Worm (Caenorhabditis elegans) whole organism, L4 larva: ENCODE results near the gene nyn-3.
A peak's percentile ranks its signal among the peaks of the same experiment; 100 is the strongest.

ENCODE experiments used
- F10B5.3 ChIP-seq: sonication (generic microtip); optimal IDR thresholded peaks from 2 replicates; lab custom pipeline; 2016; ENCODE audit warnings: mild to moderate bottlenecking, missing genetic modification characterization, missing compliant biosample characterization
- F26F4.8 ChIP-seq: fragments of 200-800 bp; sonication (Bioruptor generic); conservative IDR thresholded peaks from 2 replicates; pipeline ENCODE4 v1.3.6; 2022; ENCODE audit warnings: missing genetic modification characterization, missing compliant biosample characterization
- F37D6.2 ChIP-seq: sonication (generic microtip); optimal IDR thresholded peaks from 2 replicates; lab custom pipeline; 2016; ENCODE audit warnings: mild to moderate bottlenecking, missing genetic modification characterization, missing compliant biosample characterization
- F44E2.7 ChIP-seq: fragments of 200-800 bp; sonication (Bioruptor generic); IDR thresholded peaks from 2 replicates; pipeline ENCODE4 v2.1.2; 2022; ENCODE audit warnings: missing genetic modification characterization, missing compliant biosample characterization
- F49E8.2 ChIP-seq: sonication (generic microtip); optimal IDR thresholded peaks from 2 replicates; lab custom pipeline; 2016; ENCODE audit warnings: missing compliant biosample characterization, mild to moderate bottlenecking, missing genetic modification characterization, borderline replicate concordance
- R02D3.7 ChIP-seq: fragments of 150-350 bp; sonication (generic microtip); optimal IDR thresholded peaks from 3 replicates; lab custom pipeline; 2014; ENCODE audit warnings: missing biosample characterization, missing genetic modification characterization
- T20F7.1 ChIP-seq: fragments of 200-800 bp; sonication (Bioruptor generic); optimal IDR thresholded peaks from 2 replicates; lab custom pipeline; 2018; ENCODE audit warnings: mild to moderate bottlenecking, missing genetic modification characterization, missing compliant biosample characterization
- Y5F2A.4 ChIP-seq: fragments of 200-800 bp; sonication (Bioruptor generic); optimal IDR thresholded peaks from 2 replicates; lab custom pipeline; 2018; ENCODE audit warnings: mild to moderate bottlenecking, missing genetic modification characterization, missing compliant biosample characterization
- Y75B8A.6 ChIP-seq: fragments of 200-800 bp; sonication (Bioruptor generic); IDR thresholded peaks from 2 replicates; pipeline ENCODE4 v1.3.6; 2022; ENCODE audit warnings: missing genetic modification reagents, missing genetic modification characterization, missing compliant biosample characterization
- aha-1 ChIP-seq: fragments of 150-350 bp; peaks from one replicate; lab custom pipeline; 2014; ENCODE audit warnings: missing biosample characterization, missing genetic modification characterization
- arid-1 ChIP-seq: fragments of 200-800 bp; sonication (Bioruptor generic); conservative IDR thresholded peaks from 2 replicates; pipeline ENCODE4 v1.3.6; 2022; ENCODE audit warnings: missing genetic modification reagents, missing genetic modification characterization, missing compliant biosample characterization
- attf-4 ChIP-seq: sonication (generic microtip); optimal IDR thresholded peaks from 3 replicates; lab custom pipeline; 2017; ENCODE audit warnings: missing biosample characterization, missing genetic modification characterization
- ceh-28 ChIP-seq: fragments of 150-350 bp; optimal IDR thresholded peaks from 2 replicates; lab custom pipeline; 2014; ENCODE audit warnings: missing biosample characterization, missing genetic modification reagents, missing genetic modification characterization
- ceh-44 ChIP-seq: fragments of 200-800 bp; sonication (Bioruptor generic); IDR thresholded peaks from 2 replicates; pipeline ENCODE4 v1.3.6; 2022; ENCODE audit warnings: missing genetic modification reagents, missing genetic modification characterization, missing compliant biosample characterization
- ctbp-1 ChIP-seq: fragments of 200-800 bp; sonication (Bioruptor generic); IDR thresholded peaks from 2 replicates; pipeline ENCODE4 v1.3.6; 2022; ENCODE audit warnings: missing genetic modification reagents, missing genetic modification characterization, missing compliant biosample characterization
- daf-19 ChIP-seq: fragments of 200-800 bp; sonication (Bioruptor generic); conservative IDR thresholded peaks from 2 replicates; pipeline ENCODE4 v1.3.6; 2022; ENCODE audit warnings: missing genetic modification characterization, missing compliant biosample characterization
- dmd-8 ChIP-seq: fragments of 200-800 bp; sonication (Bioruptor generic); IDR thresholded peaks from 2 replicates; pipeline ENCODE4 v1.3.6; 2022; ENCODE audit warnings: missing genetic modification characterization, missing compliant biosample characterization
- dmd-9 ChIP-seq: fragments of 200-800 bp; sonication (Bioruptor generic); IDR thresholded peaks from 2 replicates; pipeline ENCODE4 v1.3.6; 2022; ENCODE audit warnings: missing genetic modification reagents, missing genetic modification characterization, missing compliant biosample characterization
- duxl-1 ChIP-seq: sonication (generic microtip); optimal IDR thresholded peaks from 2 replicates; lab custom pipeline; 2016; ENCODE audit warnings: mild to moderate bottlenecking, missing genetic modification characterization, moderate library complexity, missing compliant biosample characterization; ENCODE audit not compliant: poor library complexity
- fkh-10 ChIP-seq: fragments of 150-350 bp; optimal IDR thresholded peaks from 2 replicates; lab custom pipeline; 2014; ENCODE audit warnings: missing biosample characterization, missing genetic modification reagents, missing genetic modification characterization
- hif-1 ChIP-seq, 2 experiments: sonication (generic microtip); optimal IDR thresholded peaks; 2 replicates each; lab custom pipeline; 2016 to 2017; ENCODE audit warnings: missing compliant biosample characterization in 2 of 2, missing genetic modification characterization in 2 of 2, missing genetic modification reagents in 2 of 2, missing genotype in 2 of 2, mild to moderate bottlenecking in 1 of 2
- hmg-1.1 ChIP-seq: fragments of 200-800 bp; sonication (Bioruptor generic); IDR thresholded peaks from 2 replicates; pipeline ENCODE4 v1.3.6; 2022; ENCODE audit warnings: missing genetic modification reagents, missing genetic modification characterization, missing compliant biosample characterization
- jun-1 ChIP-seq: fragments of 150-350 bp; optimal IDR thresholded peaks from 2 replicates; lab custom pipeline; 2014; ENCODE audit warnings: missing biosample characterization, missing genetic modification reagents, missing genetic modification characterization
- lin-29 ChIP-seq: fragments of 200-800 bp; sonication (Bioruptor generic); IDR thresholded peaks from 2 replicates; pipeline ENCODE4 v1.3.6; 2022; ENCODE audit warnings: missing genetic modification reagents, missing genetic modification characterization, missing compliant biosample characterization
- lin-38 ChIP-seq: fragments of 200-800 bp; sonication (Bioruptor generic); IDR thresholded peaks from 2 replicates; pipeline ENCODE4 v1.3.6; 2022; ENCODE audit warnings: missing genetic modification reagents, missing genetic modification characterization, missing compliant biosample characterization
- lin-39 ChIP-seq: fragments of 150-350 bp; optimal IDR thresholded peaks from 2 replicates; lab custom pipeline; 2014; ENCODE audit warnings: missing biosample characterization, missing genetic modification reagents, missing genetic modification characterization
- lir-3 ChIP-seq: sonication (generic microtip); optimal IDR thresholded peaks from 2 replicates; lab custom pipeline; 2016; ENCODE audit warnings: mild to moderate bottlenecking, missing genetic modification characterization, missing compliant biosample characterization
- madf-9 ChIP-seq: fragments of 200-800 bp; sonication (Bioruptor generic); conservative IDR thresholded peaks from 2 replicates; pipeline ENCODE4 v1.3.6; 2022; ENCODE audit warnings: missing genetic modification reagents, missing genetic modification characterization, missing compliant biosample characterization
- mdl-1 ChIP-seq, 2 experiments: fragments of 150-350 bp in 1 of 2; sonication (generic microtip) in 1 of 2; optimal IDR thresholded peaks; 2 replicates each; lab custom pipeline; 2014 to 2017; ENCODE audit warnings: missing biosample characterization in 2 of 2, missing genetic modification characterization in 2 of 2
- mxl-2 ChIP-seq: fragments of 200-800 bp; sonication (Bioruptor generic); conservative IDR thresholded peaks from 2 replicates; pipeline ENCODE4 v1.3.6; 2022; ENCODE audit warnings: missing genetic modification reagents, missing genetic modification characterization, missing compliant biosample characterization
- mxl-3 ChIP-seq: fragments of 200-800 bp; sonication (Bioruptor generic); optimal IDR thresholded peaks from 2 replicates; lab custom pipeline; 2018; ENCODE audit warnings: mild to moderate bottlenecking, missing genetic modification characterization, missing compliant biosample characterization
- nhr-10 ChIP-seq: fragments of 150-350 bp; optimal IDR thresholded peaks from 2 replicates; lab custom pipeline; 2014; ENCODE audit warnings: missing biosample characterization, missing genetic modification characterization
- nhr-102 ChIP-seq: sonication (generic microtip); optimal IDR thresholded peaks from 2 replicates; lab custom pipeline; 2016; ENCODE audit warnings: mild to moderate bottlenecking, missing genetic modification characterization, moderate library complexity, missing compliant biosample characterization
- nhr-237 ChIP-seq: sonication (generic microtip); optimal IDR thresholded peaks from 2 replicates; lab custom pipeline; 2017; ENCODE audit warnings: missing biosample characterization, missing genetic modification characterization
- nhr-28 ChIP-seq: fragments of 150-350 bp; optimal IDR thresholded peaks from 2 replicates; lab custom pipeline; 2014; ENCODE audit warnings: missing biosample characterization, missing genetic modification characterization
- nhr-42 ChIP-seq: fragments of 200-800 bp; sonication (Bioruptor generic); IDR thresholded peaks from 2 replicates; pipeline ENCODE4 v1.3.6; 2022; ENCODE audit warnings: missing genetic modification characterization, missing compliant biosample characterization
- nhr-76 ChIP-seq: fragments of 150-350 bp; optimal IDR thresholded peaks from 2 replicates; lab custom pipeline; 2014; ENCODE audit warnings: missing biosample characterization, missing genetic modification characterization
- pha-4 ChIP-seq, 2 experiments: fragments of 150-350 bp in 1 of 2; fragments of 200-800 bp in 1 of 2; sonication (Bioruptor generic) in 1 of 2; IDR thresholded peaks in 1 of 2; optimal IDR thresholded peaks in 1 of 2; 2 replicates each; pipeline versions ENCODE4 v1.3.6 to Lab custom; 2014 to 2022; ENCODE audit warnings: missing genetic modification characterization in 2 of 2, missing genetic modification reagents in 2 of 2, missing biosample characterization in 1 of 2, missing compliant biosample characterization in 1 of 2
- rbr-2 ChIP-seq: sonication (generic microtip); optimal IDR thresholded peaks from 2 replicates; lab custom pipeline; 2016; ENCODE audit warnings: missing genotype, missing genetic modification characterization, missing compliant biosample characterization
- sdz-12 ChIP-seq: fragments of 200-800 bp; sonication (Bioruptor generic); optimal IDR thresholded peaks from 2 replicates; lab custom pipeline; 2018; ENCODE audit warnings: mild to moderate bottlenecking, missing genetic modification characterization, missing compliant biosample characterization
- snpc-1.2 ChIP-seq: fragments of 200-800 bp; sonication (Bioruptor generic); IDR thresholded peaks from 2 replicates; pipeline ENCODE4 v1.3.6; 2022; ENCODE audit warnings: missing genetic modification reagents, missing genetic modification characterization, missing compliant biosample characterization
- snpc-4 ChIP-seq: fragments of 150-350 bp; optimal IDR thresholded peaks from 2 replicates; lab custom pipeline; 2014; ENCODE audit warnings: missing biosample characterization, missing genetic modification characterization
- spr-1 ChIP-seq: sonication (generic microtip); optimal IDR thresholded peaks from 2 replicates; lab custom pipeline; 2016; ENCODE audit warnings: mild to moderate bottlenecking, missing genetic modification characterization, missing compliant biosample characterization
- tra-1 ChIP-seq: fragments of 200-800 bp; sonication (Bioruptor generic); IDR thresholded peaks from 2 replicates; pipeline ENCODE4 v1.3.6; 2022; ENCODE audit warnings: missing genetic modification reagents, missing genetic modification characterization, missing compliant biosample characterization
- unc-62 ChIP-seq, 3 experiments: fragments of 150-350 bp in 1 of 3; sonication (generic microtip); optimal IDR thresholded peaks in 2 of 3; peaks in 1 of 3; 1 replicate in 1 of 3; 2 replicates in 2 of 3; lab custom pipeline; 2014 to 2017; ENCODE audit warnings: missing biosample characterization in 3 of 3, missing genetic modification characterization in 3 of 3, missing genetic modification reagents in 3 of 3, missing genotype in 1 of 3
- zag-1 ChIP-seq: fragments of 150-350 bp; optimal IDR thresholded peaks from 2 replicates; lab custom pipeline; 2014; ENCODE audit warnings: missing biosample characterization, missing genetic modification characterization
- zfp-2 ChIP-seq: sonication (generic microtip); optimal IDR thresholded peaks from 2 replicates; lab custom pipeline; 2016; ENCODE audit warnings: mild to moderate bottlenecking, missing genetic modification characterization, missing compliant biosample characterization
- zfp-3 ChIP-seq: fragments of 200-800 bp; sonication (Bioruptor generic); conservative IDR thresholded peaks from 2 replicates; pipeline ENCODE4 v1.3.6; 2022; ENCODE audit warnings: missing genetic modification reagents, missing genetic modification characterization, missing compliant biosample characterization
- ztf-7 ChIP-seq: fragments of 150-350 bp; optimal IDR thresholded peaks from 2 replicates; lab custom pipeline; 2014; ENCODE audit warnings: missing biosample characterization, missing genetic modification characterization

Gene nyn-3

DNA sequence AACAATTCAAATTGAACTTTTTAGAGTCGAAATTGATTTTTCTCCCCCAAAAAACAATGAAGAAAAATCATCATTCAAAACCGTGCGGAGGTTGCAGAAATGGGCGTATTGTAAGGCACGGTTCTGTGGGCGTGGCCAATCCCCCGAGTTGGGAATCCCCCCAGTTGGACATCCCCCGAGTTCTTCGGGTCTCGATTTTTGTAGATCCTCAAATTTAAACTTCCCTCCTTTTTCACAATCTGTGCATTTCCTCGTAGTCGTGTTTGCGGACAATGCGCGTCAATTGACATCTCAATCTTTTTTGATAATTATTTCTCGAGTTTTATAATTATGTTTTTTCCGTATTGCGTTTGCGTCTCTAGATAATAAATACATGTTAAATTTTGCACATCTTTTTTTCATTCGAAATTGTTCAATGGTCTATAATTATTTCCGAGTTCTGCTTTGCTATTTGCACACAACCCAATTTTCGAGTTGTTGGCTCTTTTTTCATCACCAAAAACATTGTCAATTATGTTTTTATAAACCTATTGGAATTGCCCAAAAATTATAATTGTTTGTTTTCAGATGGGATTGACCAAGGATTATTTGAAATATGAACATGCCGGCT lies 22.5 kb downstream of the nyn-3 start, which contains the start of gene F13H8.2 (continued):
- TF ChIP-seq attf-4 (tag; lab: Kevin White, UChicago) = no peak
- no peak; the same call in 1 of the 2 replicates for TF ChIP-seq madf-9 (GFP tag; lab: Robert Waterston, UW)
- TF ChIP-seq ctbp-1 (GFP tag; lab: Robert Waterston, UW) = peak; percentile 91
- TF ChIP-seq snpc-4 (tag; lab: Kevin White, UChicago) = no peak
- peak; percentile 78 for TF ChIP-seq rbr-2 (tag; lab: Kevin White, UChicago)
- no peak for TF ChIP-seq Y75B8A.6 (GFP tag; lab: Robert Waterston, UW)
- TF ChIP-seq nhr-42 (GFP tag; lab: Robert Waterston, UW) = peak; percentile 67; the same call in 1 of the 2 replicates
- no peak for TF ChIP-seq F10B5.3 (tag; lab: Kevin White, UChicago)
- TF ChIP-seq ceh-28 (tag; lab: Kevin White, UChicago) = no peak
- TF ChIP-seq aha-1 = no peak
- TF ChIP-seq zfp-2 (tag; lab: Kevin White, UChicago) = no peak
- TF ChIP-seq mxl-2 = 0 out of 2 replicates have a peak, but pooled peaks have one; percentile 35
- TF ChIP-seq arid-1 (GFP tag; lab: Robert Waterston, UW) = peak; percentile 93
- TF ChIP-seq dmd-9 = peak; percentile 71
- TF ChIP-seq F37D6.2 = peak; percentile 42
- no peak for TF ChIP-seq F44E2.7
- peak; percentile 22 for TF ChIP-seq F49E8.2 (tag; lab: Kevin White, UChicago)
- TF ChIP-seq nhr-10 (tag; lab: Kevin White, UChicago) = no peak
- no peak for TF ChIP-seq fkh-10
- peak; percentile 41 for TF ChIP-seq duxl-1 (tag; lab: Kevin White, UChicago)
- TF ChIP-seq nhr-28 = peak; percentile 20
- TF ChIP-seq zag-1 = no peak
- 0 out of 2 replicates have a peak, but pooled peaks have one; percentile 34 for TF ChIP-seq daf-19 (GFP tag; lab: Robert Waterston, UW)
- TF ChIP-seq hif-1 (tag; optimal IDR thresholded peaks at IDR 0.05; lab: Kevin White, UChicago) = peak in 1 of 2 experiments; percentile 58
- TF ChIP-seq unc-62 (GFP tag; optimal IDR thresholded peaks at IDR 0.05 in 1 of 2; lab: Kevin White, UChicago) = peak in 1 of 2 experiments; percentile 37
- TF ChIP-seq unc-62 (tag; optimal IDR thresholded peaks at IDR 0.05; lab: Kevin White, UChicago) = no peak
- TF ChIP-seq nhr-76 (tag; lab: Kevin White, UChicago) = no peak
- TF ChIP-seq mxl-3 (GFP tag; lab: Kevin White, UChicago) = peak; percentile 20
- TF ChIP-seq tra-1 (GFP tag; lab: Robert Waterston, UW) = peak; percentile 62; the same call in 1 of the 2 replicates
- peak; percentile 63 for TF ChIP-seq T20F7.1
- TF ChIP-seq snpc-1.2 (GFP tag; lab: Robert Waterston, UW) = peak; percentile 61; the same call in 1 of the 2 replicates
- TF ChIP-seq lin-39 (tag; lab: Kevin White, UChicago) = no peak
- TF ChIP-seq spr-1 (tag; lab: Kevin White, UChicago) = peak; percentile 62
- no peak for TF ChIP-seq nhr-102 (tag; lab: Kevin White, UChicago)
- TF ChIP-seq nhr-237 = no peak
- TF ChIP-seq ztf-7 (tag; lab: Kevin White, UChicago) = no peak
- TF ChIP-seq sdz-12 (GFP tag; lab: Kevin White, UChicago) = no peak
- TF ChIP-seq pha-4 (GFP tag; IDR thresholded peaks at IDR 0.05; lab: Robert Waterston, UW) = no peak
- TF ChIP-seq pha-4 (tag; optimal IDR thresholded peaks at IDR 0.05; lab: Kevin White, UChicago) = no peak
- TF ChIP-seq F26F4.8 (GFP tag; lab: Robert Waterston, UW) = no peak
- no peak for TF ChIP-seq lir-3 (tag; lab: Kevin White, UChicago)
- TF ChIP-seq dmd-8 (GFP tag; lab: Robert Waterston, UW) = 0 out of 2 replicates have a peak, but pooled peaks have one; percentile 30
- no peak for TF ChIP-seq R02D3.7
- TF ChIP-seq lin-38 (GFP tag; lab: Robert Waterston, UW) = peak; percentile 89
- TF ChIP-seq lin-29 (GFP tag; lab: Robert Waterston, UW) = 0 out of 2 replicates have a peak, but pooled peaks have one; percentile 11
- TF ChIP-seq mdl-1 (tag; optimal IDR thresholded peaks at IDR 0.05; lab: Kevin White, UChicago) = peak in 1 of 2 experiments; percentile 52
- TF ChIP-seq jun-1 = no peak
- 0 out of 2 replicates have a peak, but pooled peaks have one; percentile 17 for TF ChIP-seq zfp-3 (GFP tag; lab: Robert Waterston, UW)
- peak; percentile 90 for TF ChIP-seq hmg-1.1
- TF ChIP-seq Y5F2A.4 (GFP tag; lab: Kevin White, UChicago) = no peak
- TF ChIP-seq ceh-44 (GFP tag; lab: Robert Waterston, UW) = peak; percentile 79
